Fruit fly (Drosophila melanogaster) whole organism, embryonic: ENCODE measurements around the gene aop.

Experiments
- Antp ChIP-seq: fragments of 200-800 bp; sonication (Bioruptor generic); optimal IDR thresholded peaks from 3 replicates; lab custom pipeline; 2016; ENCODE audit warnings: missing biosample characterization, missing genetic modification characterization
- BtbVII ChIP-seq: fragments of 200-800 bp; sonication (Bioruptor generic); optimal IDR thresholded peaks from 3 replicates; lab custom pipeline; 2017; ENCODE audit warnings: missing biosample characterization, mild to moderate bottlenecking, missing genetic modification characterization
- CG12155 ChIP-seq: fragments of 200-800 bp; sonication (Bioruptor generic); optimal IDR thresholded peaks from 3 replicates; lab custom pipeline; 2016; ENCODE audit warnings: missing biosample characterization, missing genetic modification characterization
- CG12391 ChIP-seq: fragments of 200-800 bp; sonication (Bioruptor generic); optimal IDR thresholded peaks from 3 replicates; lab custom pipeline; 2018; ENCODE audit warnings: missing biosample characterization, mild to moderate bottlenecking, missing genetic modification characterization, moderate library complexity
- CG13424 ChIP-seq: fragments of 200-800 bp; sonication (Bioruptor generic); optimal IDR thresholded peaks from 2 replicates; lab custom pipeline; 2019; ENCODE audit warnings: missing biosample characterization, mild to moderate bottlenecking, missing genetic modification characterization, moderate library complexity
- CG1602 ChIP-seq: fragments of 200-800 bp; sonication (Bioruptor generic); optimal IDR thresholded peaks from 3 replicates; lab custom pipeline; 2016; ENCODE audit warnings: missing biosample characterization, missing genetic modification characterization
- CG1603 ChIP-seq: fragments of 200-800 bp; sonication (Bioruptor generic); optimal IDR thresholded peaks from 2 replicates; lab custom pipeline; 2019; ENCODE audit warnings: missing biosample characterization, mild to moderate bottlenecking, missing genetic modification characterization, moderate library complexity
- CG18476 ChIP-seq: fragments of 200-800 bp; sonication (Bioruptor generic); optimal IDR thresholded peaks from 2 replicates; lab custom pipeline; 2016; ENCODE audit warnings: missing biosample characterization, mild to moderate bottlenecking, missing genetic modification characterization
- CG3163 ChIP-seq: fragments of 200-800 bp; sonication (Bioruptor generic); optimal IDR thresholded peaks from 3 replicates; lab custom pipeline; 2016; ENCODE audit warnings: missing biosample characterization, missing genetic modification characterization
- CG3281 ChIP-seq: fragments of 200-800 bp; sonication (Bioruptor generic); optimal IDR thresholded peaks from 3 replicates; lab custom pipeline; 2017; ENCODE audit warnings: missing biosample characterization, mild to moderate bottlenecking, missing genetic modification characterization
- CG33557 ChIP-seq: fragments of 200-800 bp; sonication (Bioruptor generic); optimal IDR thresholded peaks from 2 replicates; lab custom pipeline; 2019; ENCODE audit warnings: missing biosample characterization, mild to moderate bottlenecking, missing genetic modification characterization, moderate library complexity
- CG3838 ChIP-seq: fragments of 200-800 bp; sonication (Bioruptor generic); optimal IDR thresholded peaks from 3 replicates; lab custom pipeline; 2016; ENCODE audit warnings: missing biosample characterization, missing genetic modification characterization
- CG7556 ChIP-seq: fragments of 200-800 bp; sonication (Bioruptor generic); optimal IDR thresholded peaks from 2 replicates; lab custom pipeline; 2017; ENCODE audit warnings: missing biosample characterization, mild to moderate bottlenecking, missing genetic modification characterization
- CoRest ChIP-seq: fragments of 200-800 bp; sonication (Bioruptor generic); optimal IDR thresholded peaks from 3 replicates; lab custom pipeline; 2018; ENCODE audit warnings: missing biosample characterization, mild to moderate bottlenecking, missing genetic modification characterization, moderate library complexity
- Dad ChIP-seq: fragments of 200-800 bp; sonication (Bioruptor generic); optimal IDR thresholded peaks from 3 replicates; lab custom pipeline; 2016; ENCODE audit warnings: missing biosample characterization, missing genetic modification characterization
- Eip74EF ChIP-seq, 2 experiments: fragments of 200-800 bp in 1 of 2; fragments of >200 bp in 1 of 2; sonication (Bioruptor generic) in 1 of 2; optimal IDR thresholded peaks; 2 replicates each; lab custom pipeline; 2017 to 2019; ENCODE audit warnings: missing biosample characterization in 2 of 2, missing genetic modification characterization in 2 of 2, mild to moderate bottlenecking in 1 of 2, moderate library complexity in 1 of 2
- Ets97D ChIP-seq: fragments of 200-800 bp; sonication (Bioruptor generic); optimal IDR thresholded peaks from 3 replicates; lab custom pipeline; 2016; ENCODE audit warnings: missing biosample characterization, missing genetic modification characterization
- HLH54F ChIP-seq: fragments of 200-800 bp; sonication (Bioruptor generic); optimal IDR thresholded peaks from 3 replicates; lab custom pipeline; 2016; ENCODE audit warnings: missing biosample characterization, missing genetic modification characterization
- Hr39 ChIP-seq: fragments of >200 bp; optimal IDR thresholded peaks from 2 replicates; lab custom pipeline; 2017
- Lim3 ChIP-seq: fragments of 200-800 bp; sonication (Bioruptor generic); IDR thresholded peaks from 2 replicates; pipeline ENCODE4 v1.3.6; 2022; ENCODE audit warnings: missing biosample characterization, missing genetic modification characterization
- Lpt ChIP-seq: fragments of >200 bp; optimal IDR thresholded peaks from 2 replicates; lab custom pipeline; 2018; ENCODE audit warnings: missing biosample characterization, missing genetic modification characterization
- Max ChIP-seq: fragments of 200-800 bp; sonication (Bioruptor generic); optimal IDR thresholded peaks from 2 replicates; lab custom pipeline; 2016; ENCODE audit warnings: missing biosample characterization, mild to moderate bottlenecking, missing genetic modification characterization
- Meics ChIP-seq: fragments of 200-800 bp; sonication (Bioruptor generic); optimal IDR thresholded peaks from 2 replicates; lab custom pipeline; 2017; ENCODE audit warnings: missing biosample characterization, mild to moderate bottlenecking, missing genetic modification characterization
- Neu2 ChIP-seq: fragments of 200-800 bp; sonication (Bioruptor generic); optimal IDR thresholded peaks from 3 replicates; lab custom pipeline; 2016; ENCODE audit warnings: missing biosample characterization, missing genetic modification characterization, borderline replicate concordance
- Opbp ChIP-seq: fragments of 200-800 bp; sonication (Bioruptor generic); IDR thresholded peaks from 3 replicates; pipeline ENCODE4 v1.3.6; 2022; ENCODE audit warnings: missing biosample characterization, missing genetic modification characterization; ENCODE audit not compliant: partially characterized antibody
- PHDP ChIP-seq: fragments of 200-800 bp; sonication (Bioruptor generic); optimal IDR thresholded peaks from 3 replicates; lab custom pipeline; 2018; ENCODE audit warnings: missing biosample characterization, mild to moderate bottlenecking, missing genetic modification characterization, moderate library complexity
- Stat92E ChIP-seq, 3 experiments: fragments of >200 bp in 2 of 3; fragments of 200-800 bp in 1 of 3; sonication (Bioruptor generic) in 1 of 3; optimal IDR thresholded peaks; 2 replicates each; lab custom pipeline; 2017 to 2019; ENCODE audit warnings: missing biosample characterization in 3 of 3, missing genetic modification characterization in 3 of 3, mild to moderate bottlenecking in 1 of 3, moderate library complexity in 1 of 3
- Tbp ChIP-seq: fragments of >200 bp; optimal IDR thresholded peaks from 2 replicates; lab custom pipeline; 2018; ENCODE audit warnings: missing biosample characterization, missing genetic modification characterization
- Xbp1 ChIP-seq: fragments of 200-800 bp; sonication (Bioruptor generic); optimal IDR thresholded peaks from 3 replicates; lab custom pipeline; 2016; ENCODE audit warnings: missing biosample characterization, mild to moderate bottlenecking, missing genetic modification characterization
- al ChIP-seq: fragments of 200-800 bp; sonication (Bioruptor generic); IDR thresholded peaks from 2 replicates; pipeline ENCODE4 v1.3.6; 2022; ENCODE audit warnings: missing biosample characterization, missing genetic modification characterization
- aop ChIP-seq: fragments of 200-800 bp; sonication (Bioruptor generic); IDR thresholded peaks from 2 replicates; pipeline ENCODE4 v1.3.6; 2022; ENCODE audit warnings: missing biosample characterization, missing genetic modification characterization
- ase ChIP-seq: fragments of 200-800 bp; sonication (Bioruptor generic); IDR thresholded peaks from 3 replicates; pipeline ENCODE4 v1.3.6; 2022; ENCODE audit warnings: missing biosample characterization, missing genetic modification characterization
- cad ChIP-seq: fragments of >200 bp; optimal IDR thresholded peaks from 2 replicates; lab custom pipeline; 2017; ENCODE audit warnings: missing biosample characterization, missing genetic modification characterization
- cato ChIP-seq: fragments of 200-800 bp; sonication (Bioruptor generic); optimal IDR thresholded peaks from 2 replicates; lab custom pipeline; 2016; ENCODE audit warnings: missing biosample characterization, missing genetic modification characterization, borderline replicate concordance
- chm ChIP-seq: fragments of 200-800 bp; sonication (Bioruptor generic); IDR thresholded peaks from 2 replicates; pipeline ENCODE4 v1.3.6; 2022; ENCODE audit warnings: missing biosample characterization, missing genetic modification characterization
- ci ChIP-seq: fragments of 200-800 bp; sonication (Bioruptor generic); IDR thresholded peaks from 3 replicates; pipeline ENCODE4 v1.3.6; 2022; ENCODE audit warnings: missing biosample characterization, missing genetic modification characterization
- da ChIP-seq: fragments of 200-800 bp; sonication (Bioruptor generic); optimal IDR thresholded peaks from 2 replicates; lab custom pipeline; 2016; ENCODE audit warnings: missing biosample characterization, missing genetic modification characterization
- ham ChIP-seq: fragments of 200-800 bp; sonication (Bioruptor generic); IDR thresholded peaks from 2 replicates; pipeline ENCODE4 v1.3.6; 2022; ENCODE audit warnings: missing biosample characterization, missing genetic modification characterization
- her ChIP-seq: fragments of 200-800 bp; sonication (Bioruptor generic); optimal IDR thresholded peaks from 2 replicates; lab custom pipeline; 2016; ENCODE audit warnings: missing biosample characterization, missing genetic modification characterization
- klu ChIP-seq: fragments of 200-800 bp; sonication (Bioruptor generic); IDR thresholded peaks from 2 replicates; pipeline ENCODE4 v1.3.6; 2022; ENCODE audit warnings: missing biosample characterization, missing genetic modification characterization
- lilli ChIP-seq: fragments of 200-800 bp; sonication (Bioruptor generic); optimal IDR thresholded peaks from 3 replicates; lab custom pipeline; 2016; ENCODE audit warnings: missing biosample characterization, missing genetic modification characterization
- mirr ChIP-seq: fragments of 200-800 bp; sonication (Bioruptor generic); optimal IDR thresholded peaks from 3 replicates; lab custom pipeline; 2018; ENCODE audit warnings: missing biosample characterization, mild to moderate bottlenecking, missing genetic modification characterization
- nom ChIP-seq: fragments of 200-800 bp; sonication (Bioruptor generic); optimal IDR thresholded peaks from 2 replicates; lab custom pipeline; 2017; ENCODE audit warnings: missing biosample characterization, missing genetic modification characterization, mild to moderate bottlenecking, moderate library complexity, missing genetic modification reagents
- otp ChIP-seq: fragments of 200-800 bp; sonication (Bioruptor generic); IDR thresholded peaks from 3 replicates; pipeline ENCODE4, ENCODE4 v1.3.6; 2022; ENCODE audit warnings: missing biosample characterization, missing genetic modification characterization
- p53 ChIP-seq: fragments of 200-800 bp; sonication (Bioruptor generic); optimal IDR thresholded peaks from 2 replicates; lab custom pipeline; 2016; ENCODE audit warnings: missing biosample characterization, missing genetic modification characterization
- sd ChIP-seq: fragments of 200-800 bp; sonication (Bioruptor generic); optimal IDR thresholded peaks from 3 replicates; lab custom pipeline; 2018; ENCODE audit warnings: missing biosample characterization, mild to moderate bottlenecking, missing genetic modification characterization, moderate library complexity
- sens-2 ChIP-seq: fragments of 200-800 bp; sonication (Bioruptor generic); IDR thresholded peaks from 2 replicates; pipeline ENCODE4 v1.3.6; 2022; ENCODE audit warnings: missing biosample characterization, missing genetic modification characterization
- seq ChIP-seq: fragments of 200-800 bp; sonication (Bioruptor generic); IDR thresholded peaks from 2 replicates; pipeline ENCODE4 v1.3.6; 2022; ENCODE audit warnings: missing biosample characterization, missing genetic modification characterization
- stc ChIP-seq: fragments of 200-800 bp; sonication (Bioruptor generic); IDR thresholded peaks from 2 replicates; pipeline ENCODE4 v1.3.6; 2022; ENCODE audit warnings: missing biosample characterization, missing genetic modification characterization
- tup ChIP-seq: fragments of 200-800 bp; sonication (Bioruptor generic); optimal IDR thresholded peaks from 2 replicates; lab custom pipeline; 2016; ENCODE audit warnings: missing biosample characterization, mild to moderate bottlenecking, missing genetic modification characterization, moderate library complexity
- zen2 ChIP-seq: fragments of 200-800 bp; sonication (Bioruptor generic); IDR thresholded peaks from 3 replicates; pipeline ENCODE4 v1.3.6; 2022; ENCODE audit warnings: missing biosample characterization, missing genetic modification characterization; ENCODE audit not compliant: partially characterized antibody
- zfh1 ChIP-seq: fragments of 200-800 bp; sonication (Bioruptor generic); IDR thresholded peaks from 3 replicates; pipeline ENCODE4 v1.3.6; 2022; ENCODE audit warnings: missing biosample characterization, missing genetic modification characterization

The aop gene

dm6 chr2L:2162281-2162680 is 16.3 kb downstream of the aop start (continued):
- no peak for TF ChIP-seq CG13424 (tag; lab: Kevin White, UChicago)
- peak in 1 of 2 experiments; percentile 22 for TF ChIP-seq Eip74EF (GFP tag; optimal IDR thresholded peaks at IDR 0.05; lab: Kevin White, UChicago)
- no peak for TF ChIP-seq Stat92E (GFP tag; optimal IDR thresholded peaks at IDR 0.05; lab: Kevin White, UChicago)
- TF ChIP-seq zen2 (GFP tag; lab: Robert Waterston, UW), result 0 out of 3 replicates have a peak, but pooled peaks have one; percentile 26
- TF ChIP-seq Max, result no peak
- TF ChIP-seq Antp (GFP tag; lab: Kevin White, UChicago), result no peak
- no peak for TF ChIP-seq CG7556 (GFP tag; lab: Kevin White, UChicago)
- peak; percentile 32; the same call in 1 of the 3 replicates for TF ChIP-seq ci
- TF ChIP-seq lilli, result no peak
- no peak for TF ChIP-seq Meics (GFP tag; lab: Kevin White, UChicago)
- TF ChIP-seq CG12391, result no peak
- TF ChIP-seq Xbp1 (GFP tag; lab: Kevin White, UChicago), result no peak
- no peak for TF ChIP-seq Neu2 (GFP tag; lab: Kevin White, UChicago)
- no peak for TF ChIP-seq CG12155 (GFP tag; lab: Kevin White, UChicago)
- no peak for TF ChIP-seq CG3838 (GFP tag; lab: Kevin White, UChicago)
- TF ChIP-seq Dad, result no peak
- no peak for TF ChIP-seq CG3281
- TF ChIP-seq cato (GFP tag; lab: Kevin White, UChicago), result no peak
- no peak for TF ChIP-seq cad
- no peak for TF ChIP-seq Lim3 (GFP tag; lab: Robert Waterston, UW)
- 0 out of 3 replicates have a peak, but pooled peaks have one; percentile 7 for TF ChIP-seq zfh1 (GFP tag; lab: Robert Waterston, UW)
- no peak for TF ChIP-seq klu
- no peak for TF ChIP-seq CG1602 (GFP tag; lab: Kevin White, UChicago)
- peak; percentile 97 for TF ChIP-seq sd (tag; lab: Kevin White, UChicago)
- TF ChIP-seq ase, result no peak
- no peak for TF ChIP-seq CG3163 (GFP tag; lab: Kevin White, UChicago)
- TF ChIP-seq p53 (GFP tag; lab: Kevin White, UChicago), result no peak
- no peak for TF ChIP-seq her (GFP tag; lab: Kevin White, UChicago)
- TF ChIP-seq seq (GFP tag; lab: Robert Waterston, UW), result no peak
- no peak for TF ChIP-seq tup
- TF ChIP-seq HLH54F (GFP tag; lab: Kevin White, UChicago), result no peak
- TF ChIP-seq aop, result peak; percentile 99
- TF ChIP-seq nom (GFP tag; lab: Kevin White, UChicago), result no peak
- no peak for TF ChIP-seq CG18476 (GFP tag; lab: Kevin White, UChicago)
- TF ChIP-seq Tbp (GFP tag; lab: Kevin White, UChicago), result no peak
- no peak for TF ChIP-seq Lpt (GFP tag; lab: Kevin White, UChicago)
- peak; percentile 18 for TF ChIP-seq chm (GFP tag; lab: Robert Waterston, UW)
- TF ChIP-seq sens-2 (GFP tag; lab: Robert Waterston, UW), result no peak
- TF ChIP-seq mirr (GFP tag; lab: Kevin White, UChicago), result no peak
- 0 out of 3 replicates have a peak, but pooled peaks have one; percentile 31 for TF ChIP-seq Opbp (GFP tag; lab: Robert Waterston, UW)
- no peak for TF ChIP-seq da (GFP tag; lab: Kevin White, UChicago)
- no peak for TF ChIP-seq PHDP (tag; lab: Kevin White, UChicago)
- no peak for TF ChIP-seq al (GFP tag; lab: Robert Waterston, UW)
- no peak for TF ChIP-seq CG1603
- no peak for TF ChIP-seq stc (GFP tag; lab: Robert Waterston, UW)
- TF ChIP-seq Ets97D (GFP tag; lab: Kevin White, UChicago), result no peak
- TF ChIP-seq otp (GFP tag; lab: Robert Waterston, UW), result no peak
- TF ChIP-seq ham (GFP tag; lab: Robert Waterston, UW), result no peak
- no peak for TF ChIP-seq BtbVII (GFP tag; lab: Kevin White, UChicago)
- no peak for TF ChIP-seq CoRest (tag; lab: Kevin White, UChicago)
- no peak for TF ChIP-seq CG33557 (GFP tag; lab: Kevin White, UChicago)
- no peak for TF ChIP-seq Hr39 (lab: Kevin White, UChicago)
